Worm (Caenorhabditis elegans): ENCODE data around the gene F54D5.2.
"Not testable (repeated sequence)": the region's sequence is repeated elsewhere in the genome, so short reads cannot be mapped to it uniquely, and the experiment has no call there.

Gene F54D5.2

DNA sequence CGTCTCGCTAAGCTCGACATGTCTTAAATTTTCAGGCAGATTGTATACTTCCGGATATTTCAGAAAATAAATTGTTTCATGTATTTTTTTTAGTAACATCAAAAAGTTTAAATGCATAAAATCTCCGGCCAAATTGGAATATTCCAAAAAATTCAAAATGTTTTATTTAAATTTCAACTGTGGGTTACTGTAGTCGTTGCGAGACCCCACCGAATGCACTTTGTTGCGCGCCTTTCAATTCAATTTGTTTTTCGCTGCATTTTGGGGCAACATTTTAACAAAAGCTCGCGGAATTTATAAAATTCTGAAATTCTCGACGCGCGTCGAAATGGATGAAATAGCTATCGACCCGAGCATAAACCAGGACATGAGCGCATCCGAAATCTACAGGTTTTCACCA is at the start of gene F54D5.2:
TSS of gene F54D5.2 (plus strand) at position 237 of the 400 bp plus-strand sequence.
- TF ChIP-seq dpl-1 (GFP tag; optimal IDR thresholded peaks at IDR 0.05) (no peak), aha-1 (tag) (peak; percentile 72), F44E2.7 (GFP tag; IDR thresholded peaks at IDR 0.05) (no peak), zfp-2 (tag; optimal IDR thresholded peaks at IDR 0.05) (no peak), dmd-6 (GFP tag; IDR thresholded peaks at IDR 0.05) (no peak)

- TF ChIP-seq F49E8.2 (tag; optimal IDR thresholded peaks at IDR 0.05; ENCODE audit: borderline replicate concordance) (no peak), zip-11 (GFP tag; IDR thresholded peaks at IDR 0.05) (no peak), mep-1 (tag; optimal IDR thresholded peaks at IDR 0.05) (no peak), nhr-28 (tag; optimal IDR thresholded peaks at IDR 0.05) (no peak), nhr-48 (tag; optimal IDR thresholded peaks at IDR 0.05) (no peak), madf-5 (GFP tag; IDR thresholded peaks at IDR 0.05) (no peak), gei-8 (GFP tag; optimal IDR thresholded peaks at IDR 0.05) (no peak)
Measured at ce11 chrII:11526954-11527353, 46.0 kb upstream of the F54D5.2 start, which contains the start of gene age-1. Gene age-1, minus strand, starts transcription at chrII:11527054.

- TF ChIP-seq unc-39 (tag; optimal IDR thresholded peaks at IDR 0.05) (no peak), Y105C5A.15 (GFP tag; IDR thresholded peaks at IDR 0.05) (no peak), lin-29 (GFP tag; IDR thresholded peaks at IDR 0.05) (no peak)
Measured at ce11 chrII:11533716-11534115, 39.3 kb upstream of the F54D5.2 start, which contains the start of gene mdt-8. Gene mdt-8, minus strand, starts transcription at chrII:11533816.

DNA sequence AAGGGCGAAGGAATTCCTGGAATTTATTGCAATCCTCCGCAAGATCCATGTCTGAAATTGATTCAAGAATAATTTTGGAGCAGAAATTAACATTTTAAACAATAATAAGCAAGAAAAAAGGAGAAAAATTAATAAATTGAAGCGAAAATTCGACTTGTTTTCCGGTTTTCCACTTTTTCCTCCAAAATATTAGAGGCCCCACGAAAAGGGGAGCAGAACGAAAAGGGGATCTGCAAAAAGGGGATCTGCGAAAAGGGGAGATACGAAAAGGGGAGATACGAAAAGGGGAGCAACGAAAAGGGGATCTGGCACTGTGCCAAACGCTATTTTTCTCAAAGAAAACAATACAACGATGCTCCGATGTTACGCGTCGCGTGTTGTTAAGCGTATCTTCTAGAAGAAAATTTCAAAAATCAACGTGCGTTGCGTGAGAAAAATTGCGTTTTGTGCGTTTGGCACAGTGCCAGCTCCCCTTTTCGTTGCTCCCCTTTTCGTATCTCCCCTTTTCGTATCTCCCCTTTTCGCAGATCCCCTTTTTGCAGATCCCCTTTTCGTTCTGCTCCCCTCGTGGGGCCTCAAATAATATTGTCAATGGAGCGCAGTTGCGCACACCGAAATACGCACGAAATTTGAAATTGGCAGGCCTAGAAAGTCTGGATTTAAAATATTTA is 38.4 kb upstream of the F54D5.2 start, which contains the start of gene Y62F5A.12:
TSS of gene Y62F5A.12 (minus strand) at position 51 of the 671 bp plus-strand sequence.
- TF ChIP-seq dve-1 (tag; optimal IDR thresholded peaks at IDR 0.05; ENCODE audit: insufficient read depth) (peak; percentile 59), mes-2 (tag; optimal IDR thresholded peaks at IDR 0.05; ENCODE audit: poor library complexity, severe bottlenecking) (peak; percentile 99), F37D6.2 (tag; optimal IDR thresholded peaks at IDR 0.05) (peak; percentile 79), mxl-2 (GFP tag; conservative IDR thresholded peaks at IDR 0.05) (peak; percentile 80), nhr-102 (tag; optimal IDR thresholded peaks at IDR 0.05) (peak; percentile 66), madf-9 (GFP tag; conservative IDR thresholded peaks at IDR 0.05) (peak; percentile 96), nhr-48 (tag; optimal IDR thresholded peaks at IDR 0.05) (peak; percentile 55), D1046.2 (GFP tag; IDR thresholded peaks at IDR 0.05) (peak; percentile 93), mxl-3 (GFP tag; optimal IDR thresholded peaks at IDR 0.05) (peak; percentile 86), set-16 (GFP tag; IDR thresholded peaks at IDR 0.05) (peak; percentile 67), ces-1 (GFP tag; optimal IDR thresholded peaks at IDR 0.05) (peak; percentile 27), nhr-11 (tag; optimal IDR thresholded peaks at IDR 0.05) (peak; percentile 68), Y105C5A.15 (GFP tag; IDR thresholded peaks at IDR 0.05) (peak; percentile 70; the same call in 1 of the 2 replicates), pha-4 (GFP tag; IDR thresholded peaks at IDR 0.05) (peak; percentile 96), ceh-20 (GFP tag; IDR thresholded peaks at IDR 0.05) (peak; percentile 95), rbr-2 (tag; optimal IDR thresholded peaks at IDR 0.05) (peak; percentile 89), lin-13 (GFP tag; optimal IDR thresholded peaks at IDR 0.05) (peak; percentile 69), snpc-1.2 (GFP tag; IDR thresholded peaks at IDR 0.05) (peak; percentile 82), egl-43 (GFP tag; IDR thresholded peaks at IDR 0.05) (peak; percentile 93), fkh-10 (GFP tag; optimal IDR thresholded peaks at IDR 0.05) (peak; percentile 51), ZK337.2 (GFP tag; IDR thresholded peaks at IDR 0.05) (peak; percentile 99), Y75B8A.6 (GFP tag; IDR thresholded peaks at IDR 0.05) (0 out of 2 replicates have a peak, but pooled peaks have one; percentile 80), hlh-11 (tag; optimal IDR thresholded peaks at IDR 0.05) (peak; percentile 65), nhr-25 (tag; optimal IDR thresholded peaks at IDR 0.05; ENCODE audit: borderline replicate concordance, insufficient read depth) (peak; percentile 40), lsy-2 (tag; optimal IDR thresholded peaks at IDR 0.05) (peak; percentile 71 to 82), mdl-1 (tag; optimal IDR thresholded peaks at IDR 0.05) (peak; percentile 32 to 38), dpl-1 (GFP tag; optimal IDR thresholded peaks at IDR 0.05) (peak; percentile 77), ctbp-1 (GFP tag; IDR thresholded peaks at IDR 0.05) (peak; percentile 94), nhr-42 (GFP tag; IDR thresholded peaks at IDR 0.05) (peak; percentile 94; the same call in 1 of the 2 replicates), dmd-6 (GFP tag; IDR thresholded peaks at IDR 0.05) (peak; percentile 88), zfp-2 (tag; optimal IDR thresholded peaks at IDR 0.05) (peak; percentile 50), ceh-44 (GFP tag; IDR thresholded peaks at IDR 0.05) (peak; percentile 99)
- TF ChIP-seq pha-4 (tag; optimal IDR thresholded peaks at IDR 0.05), result not testable (repeated sequence)
